Worm (Caenorhabditis elegans): Measurements from ENCODE around the gene C53A5.17.

The C53A5.17 gene

DNA sequence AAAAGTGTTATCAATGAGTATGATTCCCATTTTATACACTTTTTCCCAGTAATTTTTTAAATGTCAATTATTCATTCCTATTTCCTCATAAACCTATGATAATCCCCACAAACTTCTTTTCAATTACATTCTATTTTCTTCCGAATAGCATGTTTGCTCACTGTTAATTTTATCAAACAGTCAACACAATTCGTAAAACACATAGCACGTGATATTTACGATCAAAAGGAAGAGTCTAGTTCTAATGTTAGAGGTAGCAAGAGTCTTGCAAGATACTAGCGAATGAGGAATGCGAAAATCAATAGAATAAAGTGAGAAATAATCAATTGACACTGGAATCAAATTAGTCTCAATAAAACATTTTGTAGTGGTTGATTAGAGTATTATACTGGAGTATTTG, 18.5 kb upstream of the C53A5.17 start:
- TF ChIP-seq lsy-2 (tag; optimal IDR thresholded peaks at IDR 0.05) (no peak), unc-55 (GFP tag; optimal IDR thresholded peaks at IDR 0.05) (no peak), mab-5 (tag; optimal IDR thresholded peaks at IDR 0.05) (no peak), egl-27 (tag; optimal IDR thresholded peaks at IDR 0.05) (no peak), mbf-1 (tag; optimal IDR thresholded peaks at IDR 0.05) (no peak), ztf-4 (tag; optimal IDR thresholded peaks at IDR 0.05) (no peak), nhr-21 (tag; optimal IDR thresholded peaks at IDR 0.05) (no peak), gmeb-1 (tag; optimal IDR thresholded peaks at IDR 0.05) (no peak)

DNA sequence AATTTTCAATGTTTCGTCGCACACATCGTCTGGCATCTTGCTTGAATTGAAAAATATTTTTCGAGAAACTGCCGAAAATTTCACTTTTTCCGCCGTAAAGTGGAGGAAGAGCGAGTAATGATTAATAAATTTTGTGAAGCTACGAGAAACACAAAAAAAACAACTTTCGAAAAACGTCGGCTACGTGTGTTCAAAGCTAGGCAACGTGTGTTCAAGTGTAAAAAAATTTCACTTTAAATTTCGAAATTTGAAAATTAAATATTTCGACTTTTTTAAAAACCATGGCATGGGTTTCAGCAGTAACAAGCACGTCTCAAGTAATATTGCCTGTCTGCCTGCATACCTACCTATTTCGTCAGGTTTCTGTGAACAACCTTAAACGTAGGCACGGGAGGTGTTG, 15.4 kb upstream of the C53A5.17 start, which contains the start of gene tag-191:
tag-191 (minus strand) TSS at position 101 of the 400 bp plus-strand sequence.
- TF ChIP-seq lin-11 (tag; optimal IDR thresholded peaks at IDR 0.05): no peak
- no peak for TF ChIP-seq R02D3.7 (tag; optimal IDR thresholded peaks at IDR 0.05)

DNA sequence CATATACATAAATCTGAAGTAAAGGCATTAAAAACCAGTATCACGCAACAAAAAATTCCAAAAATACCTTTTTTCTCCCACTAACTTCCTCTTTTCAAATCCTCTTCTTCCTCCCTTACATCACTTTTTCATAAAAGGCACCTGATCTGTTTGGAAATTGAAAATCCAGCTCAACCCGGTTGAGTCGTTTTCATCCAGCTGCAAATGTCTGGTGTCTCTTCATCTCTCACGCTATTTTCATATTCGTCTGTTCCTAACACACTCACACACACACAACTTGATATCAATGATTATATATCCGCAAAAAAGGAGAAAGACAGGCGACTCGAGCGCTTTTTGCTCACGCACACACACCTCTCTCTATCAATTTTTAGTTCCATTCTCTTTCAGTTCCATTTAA, 11.5 kb upstream of the C53A5.17 start:
- TF ChIP-seq ZK546.5 (tag; optimal IDR thresholded peaks at IDR 0.05) (no peak), C34F6.9 (tag; optimal IDR thresholded peaks at IDR 0.05) (no peak), mbf-1 (tag; optimal IDR thresholded peaks at IDR 0.05) (no peak), elt-3 (tag; optimal IDR thresholded peaks at IDR 0.05) (no peak), ama-1 (optimal IDR thresholded peaks at IDR 0.05) (no peak), sma-3 (GFP tag; optimal IDR thresholded peaks at IDR 0.05) (no peak)

DNA sequence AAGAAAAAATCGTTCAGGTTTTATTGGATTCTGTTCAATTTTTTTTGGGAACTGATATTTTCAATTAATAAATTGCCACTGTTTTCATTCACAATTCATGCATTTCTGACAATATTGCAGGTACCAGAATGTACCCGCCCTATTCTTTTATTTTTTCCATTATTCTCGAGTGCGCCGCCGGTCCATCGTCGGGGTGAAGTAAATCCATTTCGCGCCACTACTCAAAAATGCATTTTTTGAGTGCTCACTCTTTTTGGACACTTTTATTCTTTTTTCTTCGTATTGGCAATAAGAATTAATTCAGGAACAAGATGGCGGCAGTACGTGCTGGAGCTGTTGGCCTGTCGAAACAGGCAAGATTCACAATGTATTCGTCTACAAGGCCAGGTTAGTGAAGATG, 9.9 kb upstream of the C53A5.17 start, which contains the start of gene kcnl-4:
kcnl-4 (plus strand) TSS at position 301 of the 400 bp plus-strand sequence.
- TF ChIP-seq nhr-11 (tag; optimal IDR thresholded peaks at IDR 0.05) (no peak), gmeb-1 (tag; optimal IDR thresholded peaks at IDR 0.05) (no peak), unc-62 (GFP tag; optimal IDR thresholded peaks at IDR 0.05) (no peak), zag-1 (tag; optimal IDR thresholded peaks at IDR 0.05) (no peak), ztf-1 (GFP tag; conservative IDR thresholded peaks at IDR 0.05) (no peak), crh-2 (tag; optimal IDR thresholded peaks at IDR 0.05) (no peak), egl-27 (tag; optimal IDR thresholded peaks at IDR 0.05) (no peak)

DNA sequence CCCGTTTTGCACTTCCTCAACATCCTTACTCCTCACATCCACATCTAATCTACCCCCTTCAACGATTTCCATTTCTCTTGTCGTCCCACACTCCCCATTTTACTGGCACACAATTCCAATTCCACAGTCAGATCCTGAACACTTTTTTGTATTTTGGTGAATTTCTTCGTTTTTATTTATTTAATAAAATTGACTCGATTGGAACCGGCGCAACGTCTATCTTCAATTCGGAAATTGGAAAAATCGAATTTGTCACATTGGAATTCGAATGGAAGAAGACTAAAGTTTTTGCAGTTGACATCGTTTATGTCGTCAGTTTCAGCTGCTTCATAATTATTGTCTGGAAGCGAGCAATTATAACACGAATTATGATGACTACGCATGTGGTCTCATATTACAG, 6.3 kb upstream of the C53A5.17 start:
- TF ChIP-seq peb-1 (tag; optimal IDR thresholded peaks at IDR 0.05) (no peak), nhr-10 (tag; optimal IDR thresholded peaks at IDR 0.05) (no peak), R02D3.7 (tag; optimal IDR thresholded peaks at IDR 0.05) (no peak), Y55F3AM.14 (GFP tag; optimal IDR thresholded peaks at IDR 0.05) (no peak), gmeb-1 (tag; optimal IDR thresholded peaks at IDR 0.05) (no peak), zag-1 (tag; optimal IDR thresholded peaks at IDR 0.05) (no peak), ztf-4 (tag; optimal IDR thresholded peaks at IDR 0.05) (no peak), sma-3 (GFP tag; optimal IDR thresholded peaks at IDR 0.05) (no peak), ama-1 (optimal IDR thresholded peaks at IDR 0.05) (no peak), skn-1 (tag; optimal IDR thresholded peaks at IDR 0.05) (no peak)

DNA sequence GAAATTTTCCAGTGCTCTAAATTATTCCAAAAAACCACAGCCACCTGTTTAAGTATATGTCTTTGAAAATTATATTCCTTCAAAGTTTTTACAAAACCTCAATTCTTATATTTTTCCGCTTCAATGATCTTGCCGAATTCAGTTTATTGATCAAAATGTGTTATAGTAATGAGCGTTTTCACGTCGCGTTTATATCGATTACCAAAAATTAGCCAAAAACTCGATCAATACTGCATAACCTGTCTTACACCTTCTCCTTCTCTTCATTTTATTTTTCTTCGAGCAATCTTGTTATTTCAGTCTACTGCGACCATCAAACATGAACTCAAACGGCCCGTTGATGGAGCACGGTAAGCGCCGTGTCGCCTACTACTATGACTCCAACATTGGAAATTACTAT, 4.2 kb upstream of the C53A5.17 start, which contains the start of gene hda-1:
hda-1 (plus strand) TSS at position 301 of the 400 bp plus-strand sequence.
- TF ChIP-seq nhr-77 (tag; optimal IDR thresholded peaks at IDR 0.05) (no peak), lin-13 (GFP tag; optimal IDR thresholded peaks at IDR 0.05) (no peak), unc-62 (GFP tag; optimal IDR thresholded peaks at IDR 0.05) (no peak), F13H6.1 (tag; optimal IDR thresholded peaks at IDR 0.05) (no peak), lin-11 (tag; optimal IDR thresholded peaks at IDR 0.05) (no peak), nhr-6 (tag; optimal IDR thresholded peaks at IDR 0.05) (no peak), Y55F3AM.14 (GFP tag; optimal IDR thresholded peaks at IDR 0.05) (no peak), unc-55 (GFP tag; optimal IDR thresholded peaks at IDR 0.05) (no peak), fos-1 (tag; optimal IDR thresholded peaks at IDR 0.05) (no peak), lin-39 (tag; optimal IDR thresholded peaks at IDR 0.05) (no peak), nhr-11 (tag; optimal IDR thresholded peaks at IDR 0.05) (no peak), nhr-23 (tag; optimal IDR thresholded peaks at IDR 0.05) (no peak), sma-9 (GFP tag; optimal IDR thresholded peaks at IDR 0.05) (no peak), sma-9 (tag; optimal IDR thresholded peaks at IDR 0.05) (no peak), aly-2 (tag; optimal IDR thresholded peaks at IDR 0.05) (no peak)

Measured in whole organism, L2 larva.